ENCODE assay signal across 4 worm cellular contexts in the genomic region with DNA sequence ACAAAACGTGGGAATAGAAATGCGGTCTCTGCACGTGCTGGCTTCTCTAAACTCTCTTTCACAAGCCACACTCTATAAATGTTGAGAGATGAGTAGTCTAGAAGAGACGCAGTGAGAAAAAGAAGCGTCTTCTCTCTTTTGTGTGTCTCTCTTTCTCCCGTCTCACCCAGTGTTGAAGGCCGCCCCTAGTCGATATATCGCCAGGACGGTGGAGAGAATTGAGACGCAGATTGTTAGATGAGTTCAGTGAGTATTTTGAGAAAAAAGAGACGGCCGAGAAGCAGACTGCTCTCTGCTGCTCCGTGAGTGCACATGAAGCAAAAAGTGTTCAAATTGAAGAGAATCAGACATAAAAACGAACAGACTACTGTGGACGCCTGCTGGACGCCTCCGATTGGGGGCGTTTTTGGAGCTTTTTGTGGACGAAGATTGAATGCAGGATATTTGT.
TF ChIP-seq lines count a peak whose summit lies in the region.

No protein-coding gene starts in this region.

TF ChIP-seq in whole organism, L2 larva, 48 proteins besides CTCF, POLR2A, EP300 and RAD21 (continued from another document):
- TF ChIP-seq lin-11 (tag; optimal IDR thresholded peaks at IDR 0.05; lab: Kevin White, UChicago), result peak; percentile 84
- TF ChIP-seq zag-1 (tag; optimal IDR thresholded peaks at IDR 0.05; lab: Kevin White, UChicago), result peak; percentile 86
- TF ChIP-seq mdl-1 (tag; optimal IDR thresholded peaks at IDR 0.05; lab: Kevin White, UChicago), result peak; percentile 96 to 97
- no peak for TF ChIP-seq unc-39 (tag; optimal IDR thresholded peaks at IDR 0.05; lab: Kevin White, UChicago)
- peak; percentile 80 for TF ChIP-seq fos-1 (tag; optimal IDR thresholded peaks at IDR 0.05; lab: Kevin White, UChicago)
- TF ChIP-seq unc-62 (GFP tag; optimal IDR thresholded peaks at IDR 0.05; lab: Kevin White, UChicago), result peak; percentile 80
- TF ChIP-seq F13H6.1 (tag; optimal IDR thresholded peaks at IDR 0.05; lab: Kevin White, UChicago), result peak; percentile 97
- TF ChIP-seq nhr-23 (tag; optimal IDR thresholded peaks at IDR 0.05; lab: Kevin White, UChicago), result no peak
- peak; percentile 60 for TF ChIP-seq nhr-237 (tag; optimal IDR thresholded peaks at IDR 0.05; lab: Kevin White, UChicago)
- TF ChIP-seq ceh-16 (tag; optimal IDR thresholded peaks at IDR 0.05; lab: Kevin White, UChicago), result no peak
- TF ChIP-seq egl-27 (tag; optimal IDR thresholded peaks at IDR 0.05; lab: Kevin White, UChicago), result peak; percentile 94
- peak; percentile 77 for TF ChIP-seq gmeb-1 (tag; optimal IDR thresholded peaks at IDR 0.05; lab: Kevin White, UChicago)
- TF ChIP-seq nhr-25 (tag; optimal IDR thresholded peaks at IDR 0.05; lab: Kevin White, UChicago), result peak; percentile 77
- no peak for TF ChIP-seq lin-39 (tag; optimal IDR thresholded peaks at IDR 0.05; lab: Kevin White, UChicago)
- TF ChIP-seq sma-3 (GFP tag; optimal IDR thresholded peaks at IDR 0.05; lab: Kevin White, UChicago), result peak; percentile 77
- peak; percentile 90 for TF ChIP-seq crh-2 (tag; optimal IDR thresholded peaks at IDR 0.05; lab: Kevin White, UChicago)
- peak; percentile 92 for TF ChIP-seq unc-55 (GFP tag; optimal IDR thresholded peaks at IDR 0.05; lab: Kevin White, UChicago)
- TF ChIP-seq nhr-129 (tag; optimal IDR thresholded peaks at IDR 0.05; lab: Kevin White, UChicago), result peak; percentile 91
TF ChIP-seq in whole organism, L2 larva: peak in this region for 30.

TF ChIP-seq in whole organism, L4 larva, 104 proteins besides CTCF, POLR2A, EP300 and RAD21 (continued from another document and continues in another):
- TF ChIP-seq mes-2 (tag; optimal IDR thresholded peaks at IDR 0.05; lab: Kevin White, UChicago; ENCODE audit: poor library complexity, severe bottlenecking), result peak; percentile 34
- TF ChIP-seq F49E8.2 (tag; optimal IDR thresholded peaks at IDR 0.05; lab: Kevin White, UChicago; ENCODE audit: borderline replicate concordance), result no peak
- peak in 1 of 2 experiments; percentile 99 for TF ChIP-seq unc-62 (GFP tag; optimal IDR thresholded peaks at IDR 0.05 in 1 of 2; lab: Kevin White, UChicago)
- no peak for TF ChIP-seq unc-62 (tag; optimal IDR thresholded peaks at IDR 0.05; lab: Kevin White, UChicago)
- TF ChIP-seq lin-13 (GFP tag; optimal IDR thresholded peaks at IDR 0.05; lab: Kevin White, UChicago), result peak; percentile 38
- TF ChIP-seq hmg-1.1 (GFP tag; IDR thresholded peaks at IDR 0.05; lab: Robert Waterston, UW), result peak; percentile 96
- peak; percentile 62; the same call in 1 of the 2 replicates for TF ChIP-seq daf-19 (GFP tag; conservative IDR thresholded peaks at IDR 0.05; lab: Robert Waterston, UW)
- TF ChIP-seq hlh-30 (tag; optimal IDR thresholded peaks at IDR 0.05; lab: Kevin White, UChicago; ENCODE audit: insufficient read depth), result peak; percentile 95
- TF ChIP-seq T26A8.4 (GFP tag; IDR thresholded peaks at IDR 0.05; lab: Robert Waterston, UW), result peak; percentile 91
- peak; percentile 79 for TF ChIP-seq nhr-102 (tag; optimal IDR thresholded peaks at IDR 0.05; lab: Kevin White, UChicago)
- no peak for TF ChIP-seq nhr-111 (GFP tag; optimal IDR thresholded peaks at IDR 0.05; lab: Kevin White, UChicago)
- peak; percentile 50; the same call in 1 of the 2 replicates for TF ChIP-seq saeg-2 (GFP tag; IDR thresholded peaks at IDR 0.05; lab: Robert Waterston, UW)
- peak; percentile 81 for TF ChIP-seq ceh-20 (GFP tag; IDR thresholded peaks at IDR 0.05; lab: Robert Waterston, UW)
- peak; percentile 76 for TF ChIP-seq fkh-10 (GFP tag; optimal IDR thresholded peaks at IDR 0.05; lab: Kevin White, UChicago)
- peak; percentile 96 for TF ChIP-seq dve-1 (tag; optimal IDR thresholded peaks at IDR 0.05; lab: Kevin White, UChicago; ENCODE audit: insufficient read depth)
- peak; percentile 17 for TF ChIP-seq gei-8 (GFP tag; optimal IDR thresholded peaks at IDR 0.05; lab: Kevin White, UChicago)
- TF ChIP-seq spr-1 (tag; optimal IDR thresholded peaks at IDR 0.05; lab: Kevin White, UChicago), result peak; percentile 59
- no peak for TF ChIP-seq sdz-12 (GFP tag; optimal IDR thresholded peaks at IDR 0.05; lab: Kevin White, UChicago)
- peak; percentile 85 for TF ChIP-seq ctbp-1 (GFP tag; IDR thresholded peaks at IDR 0.05; lab: Robert Waterston, UW)
- TF ChIP-seq nhr-25 (tag; optimal IDR thresholded peaks at IDR 0.05; lab: Kevin White, UChicago; ENCODE audit: borderline replicate concordance, insufficient read depth), result peak; percentile 67
- TF ChIP-seq nhr-48 (tag; optimal IDR thresholded peaks at IDR 0.05; lab: Kevin White, UChicago), result peak; percentile 94
- TF ChIP-seq mxl-3 (GFP tag; optimal IDR thresholded peaks at IDR 0.05; lab: Kevin White, UChicago), result peak; percentile 87
- no peak for TF ChIP-seq unc-130 (GFP tag; optimal IDR thresholded peaks at IDR 0.05; lab: Kevin White, UChicago)
- TF ChIP-seq cey-2 (tag; optimal IDR thresholded peaks at IDR 0.05; lab: Kevin White, UChicago; ENCODE audit: borderline replicate concordance, insufficient read depth), result peak; percentile 34
- peak; percentile 89 for TF ChIP-seq dmd-6 (GFP tag; IDR thresholded peaks at IDR 0.05; lab: Robert Waterston, UW)
- peak; percentile 98 to 99 for TF ChIP-seq mdl-1 (tag; optimal IDR thresholded peaks at IDR 0.05; lab: Kevin White, UChicago)
- peak; percentile 65 for TF ChIP-seq arid-1 (GFP tag; conservative IDR thresholded peaks at IDR 0.05; lab: Robert Waterston, UW)
- TF ChIP-seq set-16 (GFP tag; IDR thresholded peaks at IDR 0.05; lab: Robert Waterston, UW), result peak; percentile 53
- TF ChIP-seq T20F7.1 (GFP tag; optimal IDR thresholded peaks at IDR 0.05; lab: Kevin White, UChicago), result peak; percentile 66
- peak; percentile 79 for TF ChIP-seq php-3 (GFP tag; IDR thresholded peaks at IDR 0.05; lab: Robert Waterston, UW)
- TF ChIP-seq nhr-42 (GFP tag; IDR thresholded peaks at IDR 0.05; lab: Robert Waterston, UW), result peak; percentile 45; the same call in 1 of the 2 replicates
- TF ChIP-seq zfp-3 (GFP tag; conservative IDR thresholded peaks at IDR 0.05; lab: Robert Waterston, UW), result no peak
- peak; percentile 34 for TF ChIP-seq nhr-77 (tag; optimal IDR thresholded peaks at IDR 0.05; lab: Kevin White, UChicago)
- TF ChIP-seq ces-1 (GFP tag; optimal IDR thresholded peaks at IDR 0.05; lab: Kevin White, UChicago), result peak; percentile 10

TF ChIP-seq in whole organism, late embryonic, 69 proteins besides CTCF, POLR2A, EP300 and RAD21 (continued from another document):
- peak; percentile 39 for TF ChIP-seq elt-2 (tag; optimal IDR thresholded peaks at IDR 0.05; lab: Kevin White, UChicago)
- peak; percentile 93 for TF ChIP-seq unc-55 (GFP tag; optimal IDR thresholded peaks at IDR 0.05; lab: Kevin White, UChicago)
- no peak for TF ChIP-seq fkh-10 (GFP tag; optimal IDR thresholded peaks at IDR 0.05; lab: Kevin White, UChicago)
- TF ChIP-seq T23F11.4 (GFP tag; optimal IDR thresholded peaks at IDR 0.05; lab: Kevin White, UChicago), result no peak
- TF ChIP-seq hlh-13 (GFP tag; optimal IDR thresholded peaks at IDR 0.05; lab: Kevin White, UChicago), result no peak
- no peak for TF ChIP-seq dmd-4 (tag; optimal IDR thresholded peaks at IDR 0.05; lab: Kevin White, UChicago; ENCODE audit: borderline replicate concordance)
- TF ChIP-seq ref-2 (tag; optimal IDR thresholded peaks at IDR 0.05; lab: Kevin White, UChicago), result peak; percentile 85
- TF ChIP-seq pag-3 (tag; optimal IDR thresholded peaks at IDR 0.05; lab: Kevin White, UChicago; ENCODE audit: borderline replicate concordance), result no peak
- peak; percentile 80 for TF ChIP-seq ceh-48 (tag; optimal IDR thresholded peaks at IDR 0.05; lab: Kevin White, UChicago)
- TF ChIP-seq F13H6.1 (tag; optimal IDR thresholded peaks at IDR 0.05; lab: Kevin White, UChicago), result peak; percentile 44
- peak; percentile 64 for TF ChIP-seq unc-42 (tag; optimal IDR thresholded peaks at IDR 0.05; lab: Kevin White, UChicago)
- TF ChIP-seq ztf-16 (tag; optimal IDR thresholded peaks at IDR 0.05; lab: Kevin White, UChicago), result peak; percentile 18
- peak; percentile 63 for TF ChIP-seq dve-1 (tag; optimal IDR thresholded peaks at IDR 0.05; lab: Kevin White, UChicago)
- TF ChIP-seq rnt-1 (tag; optimal IDR thresholded peaks at IDR 0.05; lab: Kevin White, UChicago), result peak; percentile 63

TF ChIP-seq in whole organism, mixed stage, embryonic, 35 proteins besides CTCF, POLR2A, EP300 and RAD21 (continued from another document):
- no peak for TF ChIP-seq nhr-76 (tag; optimal IDR thresholded peaks at IDR 0.05; lab: Kevin White, UChicago)
- no peak for TF ChIP-seq bed-3 (GFP tag; optimal IDR thresholded peaks at IDR 0.05; lab: Kevin White, UChicago)
- peak; percentile 89 for TF ChIP-seq lsy-2 (tag; optimal IDR thresholded peaks at IDR 0.05; lab: Kevin White, UChicago)
- TF ChIP-seq ceh-39 (tag; optimal IDR thresholded peaks at IDR 0.05; lab: Kevin White, UChicago), result peak; percentile 98
- no peak for TF ChIP-seq lin-13 (tag; optimal IDR thresholded peaks at IDR 0.05; lab: Kevin White, UChicago)
- no peak for TF ChIP-seq blmp-1 (tag; optimal IDR thresholded peaks at IDR 0.05; lab: Kevin White, UChicago)
- TF ChIP-seq zip-8 (tag; optimal IDR thresholded peaks at IDR 0.05; lab: Kevin White, UChicago), result no peak
TF ChIP-seq in whole organism, mixed stage, embryonic: peak in this region for 18.
